Fruit fly (Drosophila melanogaster) whole organism, embryonic: Measurements from ENCODE around the gene tomb.

Experiments used
- ATbp ChIP-seq: fragments of 200-800 bp; sonication (Bioruptor generic); optimal IDR thresholded peaks from 2 replicates; lab custom pipeline; 2017; ENCODE audit warnings: missing biosample characterization, mild to moderate bottlenecking, missing genetic modification characterization, missing genetic modification reagents
- Antp ChIP-seq: fragments of 200-800 bp; sonication (Bioruptor generic); optimal IDR thresholded peaks from 3 replicates; lab custom pipeline; 2016; ENCODE audit warnings: missing biosample characterization, missing genetic modification characterization
- Bgb ChIP-seq: fragments of 200-800 bp; sonication (Bioruptor generic); IDR thresholded peaks from 2 replicates; pipeline ENCODE4 v1.3.6; 2022; ENCODE audit warnings: missing biosample characterization, missing genetic modification characterization; ENCODE audit not compliant: partially characterized antibody
- BtbVII ChIP-seq: fragments of 200-800 bp; sonication (Bioruptor generic); optimal IDR thresholded peaks from 3 replicates; lab custom pipeline; 2017; ENCODE audit warnings: missing biosample characterization, mild to moderate bottlenecking, missing genetic modification characterization
- CG10431 ChIP-seq: fragments of 200-800 bp; sonication (Bioruptor generic); optimal IDR thresholded peaks from 3 replicates; lab custom pipeline; 2018; ENCODE audit warnings: missing biosample characterization, mild to moderate bottlenecking, missing genetic modification characterization
- CG12219 ChIP-seq: fragments of 200-800 bp; sonication (Bioruptor generic); optimal IDR thresholded peaks from 3 replicates; lab custom pipeline; 2018; ENCODE audit warnings: missing biosample characterization, mild to moderate bottlenecking, missing genetic modification characterization
- CG14710 ChIP-seq: fragments of 200-800 bp; sonication (Bioruptor generic); optimal IDR thresholded peaks from 3 replicates; lab custom pipeline; 2019; ENCODE audit warnings: missing biosample characterization, mild to moderate bottlenecking, missing genetic modification characterization, moderate library complexity
- CG15269 ChIP-seq: fragments of 200-800 bp; sonication (Bioruptor generic); optimal IDR thresholded peaks from 2 replicates; lab custom pipeline; 2018; ENCODE audit warnings: missing biosample characterization, mild to moderate bottlenecking, missing genetic modification characterization, moderate library complexity
- CG15514 ChIP-seq: fragments of 200-800 bp; sonication (Bioruptor generic); optimal IDR thresholded peaks from 3 replicates; lab custom pipeline; 2017; ENCODE audit warnings: missing biosample characterization, missing genetic modification characterization, mild to moderate bottlenecking, moderate library complexity, missing genetic modification reagents
- CG17359 ChIP-seq: fragments of 200-800 bp; sonication (Bioruptor generic); optimal IDR thresholded peaks from 3 replicates; lab custom pipeline; 2018; ENCODE audit warnings: missing biosample characterization, mild to moderate bottlenecking, missing genetic modification characterization, moderate library complexity
- CG2129 ChIP-seq: fragments of 200-800 bp; sonication (Bioruptor generic); IDR thresholded peaks from 2 replicates; pipeline ENCODE4 v1.3.6; 2022; ENCODE audit warnings: missing biosample characterization, missing genetic modification characterization; ENCODE audit not compliant: partially characterized antibody
- CG2875 ChIP-seq: fragments of 200-800 bp; sonication (Bioruptor generic); optimal IDR thresholded peaks from 2 replicates; lab custom pipeline; 2017; ENCODE audit warnings: missing biosample characterization, mild to moderate bottlenecking, missing genetic modification characterization, missing genetic modification reagents
- CG30020 ChIP-seq: fragments of 200-800 bp; optimal IDR thresholded peaks from 2 replicates; lab custom pipeline; 2019; ENCODE audit warnings: missing biosample characterization, mild to moderate bottlenecking, missing genetic modification characterization, moderate library complexity
- CG4730 ChIP-seq: fragments of 200-800 bp; sonication (Bioruptor generic); IDR thresholded peaks from 2 replicates; pipeline ENCODE4 v1.3.6; 2022; ENCODE audit warnings: missing biosample characterization, missing genetic modification characterization
- CG7556 ChIP-seq: fragments of 200-800 bp; sonication (Bioruptor generic); optimal IDR thresholded peaks from 2 replicates; lab custom pipeline; 2017; ENCODE audit warnings: missing biosample characterization, mild to moderate bottlenecking, missing genetic modification characterization
- CG8089 ChIP-seq: fragments of 200-800 bp; sonication (Bioruptor generic); optimal IDR thresholded peaks from 3 replicates; lab custom pipeline; 2016; ENCODE audit warnings: missing biosample characterization, missing genetic modification characterization
- CoRest ChIP-seq: fragments of 200-800 bp; sonication (Bioruptor generic); optimal IDR thresholded peaks from 3 replicates; lab custom pipeline; 2018; ENCODE audit warnings: missing biosample characterization, mild to moderate bottlenecking, missing genetic modification characterization, moderate library complexity
- Dek ChIP-seq: fragments of 200-800 bp; sonication (Bioruptor generic); optimal IDR thresholded peaks from 3 replicates; lab custom pipeline; 2019; ENCODE audit warnings: missing biosample characterization, mild to moderate bottlenecking, missing genetic modification characterization, moderate library complexity
- Dp ChIP-seq: fragments of 200-800 bp; sonication (Bioruptor generic); optimal IDR thresholded peaks from 2 replicates; lab custom pipeline; 2018; ENCODE audit warnings: missing biosample characterization, mild to moderate bottlenecking, missing genetic modification characterization, moderate library complexity
- Drgx ChIP-seq: fragments of 200-800 bp; sonication (Bioruptor generic); IDR thresholded peaks from 2 replicates; pipeline ENCODE4 v1.3.6; 2022; ENCODE audit warnings: missing biosample characterization, missing genetic modification characterization
- E2f1 ChIP-seq: fragments of 200-800 bp; sonication (Bioruptor generic); IDR thresholded peaks from 2 replicates; pipeline ENCODE4 v1.3.6; 2022; ENCODE audit warnings: missing biosample characterization, missing genetic modification characterization
- E2f2 ChIP-seq: fragments of 200-800 bp; sonication (Bioruptor generic); IDR thresholded peaks from 2 replicates; pipeline ENCODE4 v1.3.6; 2022; ENCODE audit warnings: missing biosample characterization, missing genetic modification characterization
- HLH4C ChIP-seq: fragments of 200-800 bp; sonication (Bioruptor generic); IDR thresholded peaks from 3 replicates; pipeline ENCODE4 v1.3.6; 2022; ENCODE audit warnings: missing biosample characterization, missing genetic modification characterization; ENCODE audit not compliant: partially characterized antibody
- HLH54F ChIP-seq: fragments of 200-800 bp; sonication (Bioruptor generic); optimal IDR thresholded peaks from 3 replicates; lab custom pipeline; 2016; ENCODE audit warnings: missing biosample characterization, missing genetic modification characterization
- PHDP ChIP-seq: fragments of 200-800 bp; sonication (Bioruptor generic); optimal IDR thresholded peaks from 3 replicates; lab custom pipeline; 2018; ENCODE audit warnings: missing biosample characterization, mild to moderate bottlenecking, missing genetic modification characterization, moderate library complexity
- Scr ChIP-seq: fragments of 200-800 bp; sonication (Bioruptor generic); IDR thresholded peaks from 2 replicates; pipeline ENCODE4 v1.3.6; 2022; ENCODE audit warnings: missing biosample characterization, missing genetic modification characterization; ENCODE audit not compliant: partially characterized antibody
- amos ChIP-seq: fragments of 200-800 bp; sonication (Bioruptor generic); IDR thresholded peaks from 2 replicates; pipeline ENCODE4 v1.3.6; 2022; ENCODE audit warnings: missing biosample characterization, missing genetic modification characterization; ENCODE audit not compliant: partially characterized antibody
- cas ChIP-seq: fragments of 200-800 bp; sonication (Bioruptor generic); IDR thresholded peaks from 2 replicates; pipeline ENCODE4 v1.3.6; 2022; ENCODE audit warnings: missing biosample characterization, missing genetic modification characterization
- crc ChIP-seq: fragments of 200-800 bp; sonication (Bioruptor generic); optimal IDR thresholded peaks from 2 replicates; lab custom pipeline; 2016; ENCODE audit warnings: missing biosample characterization, missing genetic modification characterization
- crp ChIP-seq, 2 experiments: fragments of 200-800 bp; sonication (Bioruptor generic); optimal IDR thresholded peaks; 2 replicates in 1 of 2; 3 replicates in 1 of 2; lab custom pipeline; 2017; ENCODE audit warnings: missing biosample characterization in 2 of 2, missing genetic modification characterization in 2 of 2, mild to moderate bottlenecking in 1 of 2, moderate library complexity in 1 of 2
- disco-r ChIP-seq: fragments of 200-800 bp; sonication (Bioruptor generic); optimal IDR thresholded peaks from 2 replicates; lab custom pipeline; 2016; ENCODE audit warnings: missing biosample characterization, missing genetic modification characterization
- ewg ChIP-seq: fragments of 200-800 bp; sonication (Bioruptor generic); optimal IDR thresholded peaks from 3 replicates; lab custom pipeline; 2017; ENCODE audit warnings: mild to moderate bottlenecking, missing biosample characterization, missing genetic modification reagents, missing genetic modification characterization
- fu2 ChIP-seq: fragments of 200-800 bp; sonication (Bioruptor generic); optimal IDR thresholded peaks from 2 replicates; lab custom pipeline; 2016; ENCODE audit warnings: missing biosample characterization, missing genetic modification characterization
- ham ChIP-seq: fragments of 200-800 bp; sonication (Bioruptor generic); IDR thresholded peaks from 2 replicates; pipeline ENCODE4 v1.3.6; 2022; ENCODE audit warnings: missing biosample characterization, missing genetic modification characterization
- hbn ChIP-seq: fragments of 200-800 bp; sonication (Bioruptor generic); IDR thresholded peaks from 2 replicates; pipeline ENCODE4 v1.3.6; 2022; ENCODE audit warnings: missing biosample characterization, missing genetic modification characterization; ENCODE audit not compliant: partially characterized antibody
- knrl ChIP-seq: fragments of 200-800 bp; sonication (Bioruptor generic); IDR thresholded peaks from 3 replicates; pipeline ENCODE4 v1.3.6; 2022; ENCODE audit warnings: missing biosample characterization, missing genetic modification characterization; ENCODE audit not compliant: partially characterized antibody
- lmd ChIP-seq: fragments of 200-800 bp; sonication (Bioruptor generic); IDR thresholded peaks from 2 replicates; pipeline ENCODE4 v1.3.6; 2022; ENCODE audit warnings: missing biosample characterization, missing genetic modification characterization
- lola ChIP-seq, 3 experiments: fragments of >200 bp in 2 of 3; fragments of 200-800 bp in 1 of 3; sonication (Bioruptor generic) in 1 of 3; optimal IDR thresholded peaks; 2 replicates each; lab custom pipeline; 2017 to 2019; ENCODE audit warnings: missing biosample characterization in 3 of 3, missing genetic modification characterization in 3 of 3, mild to moderate bottlenecking in 1 of 3, moderate library complexity in 1 of 3
- maf-S ChIP-seq: fragments of 200-800 bp; sonication (Bioruptor generic); optimal IDR thresholded peaks from 2 replicates; lab custom pipeline; 2016; ENCODE audit warnings: missing biosample characterization, missing genetic modification characterization
- mld ChIP-seq: fragments of 200-800 bp; sonication (Bioruptor generic); IDR thresholded peaks from 3 replicates; pipeline ENCODE4 v1.3.6; 2022; ENCODE audit warnings: missing biosample characterization, missing genetic modification characterization; ENCODE audit not compliant: partially characterized antibody
- phol ChIP-seq: fragments of 200-800 bp; sonication (Bioruptor generic); optimal IDR thresholded peaks from 3 replicates; lab custom pipeline; 2018; ENCODE audit warnings: missing biosample characterization, mild to moderate bottlenecking, missing genetic modification characterization, moderate library complexity
- pzg ChIP-seq: fragments of 200-800 bp; sonication (Bioruptor generic); optimal IDR thresholded peaks from 3 replicates; lab custom pipeline; 2018; ENCODE audit warnings: missing biosample characterization, mild to moderate bottlenecking, missing genetic modification characterization, moderate library complexity
- stwl ChIP-seq: fragments of 200-800 bp; sonication (Bioruptor generic); optimal IDR thresholded peaks from 3 replicates; lab custom pipeline; 2018; ENCODE audit warnings: missing biosample characterization, mild to moderate bottlenecking, missing genetic modification characterization, moderate library complexity
- tgo ChIP-seq: fragments of 200-800 bp; sonication (Bioruptor generic); IDR thresholded peaks from 3 replicates; pipeline ENCODE4 v1.3.6; 2022; ENCODE audit warnings: missing biosample characterization, missing genetic modification characterization
- tna ChIP-seq: fragments of 200-800 bp; sonication (Bioruptor generic); IDR thresholded peaks from 2 replicates; pipeline ENCODE4 v1.3.6; 2022; ENCODE audit warnings: missing biosample characterization, missing genetic modification characterization; ENCODE audit not compliant: partially characterized antibody
- trem ChIP-seq: fragments of 200-800 bp; optimal IDR thresholded peaks from 3 replicates; lab custom pipeline; 2019; ENCODE audit warnings: missing biosample characterization, mild to moderate bottlenecking, missing genetic modification characterization, moderate library complexity
- zen2 ChIP-seq: fragments of 200-800 bp; sonication (Bioruptor generic); IDR thresholded peaks from 3 replicates; pipeline ENCODE4 v1.3.6; 2022; ENCODE audit warnings: missing biosample characterization, missing genetic modification characterization; ENCODE audit not compliant: partially characterized antibody

tomb gene

DNA sequence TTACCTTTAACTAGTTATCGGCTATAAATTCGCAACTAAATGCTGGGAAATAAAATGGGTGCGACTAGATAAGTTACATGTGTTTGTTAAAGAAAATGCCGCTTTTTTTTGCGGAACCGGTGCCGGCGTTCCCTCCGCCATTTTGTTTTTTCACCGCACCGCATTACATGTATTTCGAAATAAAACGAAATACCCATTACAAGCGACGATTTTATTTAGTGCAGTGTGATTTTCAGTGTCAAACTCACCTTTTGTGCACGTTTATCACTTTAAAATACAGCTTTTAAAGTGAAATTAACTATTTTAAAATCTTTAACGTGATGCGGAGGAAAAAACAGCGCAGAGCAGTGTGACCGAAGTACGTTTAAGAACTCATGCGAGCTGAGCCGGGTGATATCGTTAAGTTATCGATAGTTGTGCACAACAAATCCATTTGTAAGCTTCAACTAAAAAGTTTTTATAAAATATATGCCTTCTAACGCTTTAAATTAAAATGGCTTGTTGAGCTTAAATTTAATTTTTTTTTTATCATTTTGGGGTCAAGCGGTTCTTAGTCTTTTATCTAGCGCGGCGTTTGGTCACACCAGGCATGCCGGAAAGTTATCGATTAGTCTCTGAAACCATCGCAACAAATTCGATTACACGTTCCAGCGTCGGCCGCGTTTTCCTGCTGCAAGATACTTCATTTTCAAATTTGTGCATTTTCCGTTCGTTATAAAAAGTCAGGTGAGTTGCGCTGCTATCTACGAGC, 5.6 kb upstream of the tomb start, which contains the start of the genes Hel25E and Lam (continued):
- TF ChIP-seq lola (GFP tag; optimal IDR thresholded peaks at IDR 0.05; lab: Kevin White, UChicago) (peak in 1 of 3 experiments; percentile 24), HLH54F (GFP tag; lab: Kevin White, UChicago) (peak; percentile 6), CG2129 (GFP tag; lab: Robert Waterston, UW) (peak; percentile 87), knrl (GFP tag; lab: Robert Waterston, UW) (peak; percentile 89), ham (GFP tag; lab: Robert Waterston, UW) (no peak), HLH4C (peak; percentile 81), CG15514 (GFP tag; lab: Kevin White, UChicago) (peak; percentile 73), disco-r (GFP tag; lab: Kevin White, UChicago) (no peak), CG14710 (tag; lab: Kevin White, UChicago) (peak; percentile 79), CG30020 (tag; lab: Kevin White, UChicago) (peak; percentile 31), amos (GFP tag; lab: Robert Waterston, UW) (peak; percentile 83), mld (GFP tag; lab: Robert Waterston, UW) (peak; percentile 59; the same call in 1 of the 3 replicates), crp (GFP tag; optimal IDR thresholded peaks at IDR 0.05; lab: Kevin White, UChicago) (peak in 1 of 2 experiments; percentile 21), Dek (peak; percentile 17), CG10431 (GFP tag; lab: Kevin White, UChicago) (no peak), ewg (GFP tag; lab: Kevin White, UChicago) (peak; percentile 32), trem (tag; lab: Kevin White, UChicago) (peak; percentile 81), CG12219 (GFP tag; lab: Kevin White, UChicago) (no peak), Antp (no peak), pzg (peak; percentile 78), cas (GFP tag; lab: Robert Waterston, UW) (no peak), CG4730 (GFP tag; lab: Robert Waterston, UW) (no peak), Bgb (peak; percentile 83), Dp (peak; percentile 50), CoRest (peak; percentile 3), Drgx (GFP tag; lab: Robert Waterston, UW) (no peak), CG7556 (GFP tag; lab: Kevin White, UChicago) (no peak), BtbVII (GFP tag; lab: Kevin White, UChicago) (no peak), PHDP (tag; lab: Kevin White, UChicago) (no peak), Scr (GFP tag; lab: Robert Waterston, UW) (peak; percentile 91), CG15269 (tag; lab: Kevin White, UChicago) (no peak), maf-S (peak; percentile 16), crc (GFP tag; lab: Kevin White, UChicago) (no peak), CG17359 (tag; lab: Kevin White, UChicago) (peak; percentile 94), phol (peak; percentile 96), hbn (peak; percentile 90), CG8089 (no peak), ATbp (GFP tag; lab: Kevin White, UChicago) (no peak), lmd (GFP tag; lab: Robert Waterston, UW) (no peak), E2f1 (peak; percentile 14; the same call in 1 of the 2 replicates), stwl (tag; lab: Kevin White, UChicago) (peak; percentile 71), fu2 (GFP tag; lab: Kevin White, UChicago) (no peak), zen2 (GFP tag; lab: Robert Waterston, UW) (peak; percentile 85), CG2875 (no peak), E2f2 (GFP tag; lab: Robert Waterston, UW) (0 out of 2 replicates have a peak, but pooled peaks have one; percentile 40), tgo (GFP tag; lab: Robert Waterston, UW) (no peak), tna (GFP tag; lab: Robert Waterston, UW) (peak; percentile 57)
